Fruit fly (Drosophila melanogaster) whole organism, embryonic: ENCODE data around the gene CG34258.

Source experiments
- Ada2b ChIP-seq: fragments of 200-800 bp; sonication (Bioruptor generic); IDR thresholded peaks from 2 replicates; pipeline ENCODE4 v1.3.6; 2022; ENCODE audit warnings: missing biosample characterization, missing genetic modification characterization
- BtbVII ChIP-seq: fragments of 200-800 bp; sonication (Bioruptor generic); optimal IDR thresholded peaks from 3 replicates; lab custom pipeline; 2017; ENCODE audit warnings: missing biosample characterization, mild to moderate bottlenecking, missing genetic modification characterization
- CG10366 ChIP-seq: fragments of 200-800 bp; sonication (Bioruptor generic); IDR thresholded peaks from 2 replicates; pipeline ENCODE4 v1.3.6; 2022; ENCODE audit warnings: missing biosample characterization, missing genetic modification characterization
- CG10462 ChIP-seq: fragments of 200-800 bp; sonication (Bioruptor generic); optimal IDR thresholded peaks from 2 replicates; lab custom pipeline; 2016; ENCODE audit warnings: missing biosample characterization, missing genetic modification characterization
- CG12769 ChIP-seq: fragments of 200-800 bp; sonication (Bioruptor generic); optimal IDR thresholded peaks from 2 replicates; lab custom pipeline; 2019; ENCODE audit warnings: missing biosample characterization, mild to moderate bottlenecking, missing genetic modification characterization, moderate library complexity
- CG15514 ChIP-seq: fragments of 200-800 bp; sonication (Bioruptor generic); optimal IDR thresholded peaks from 3 replicates; lab custom pipeline; 2017; ENCODE audit warnings: missing biosample characterization, missing genetic modification characterization, mild to moderate bottlenecking, moderate library complexity, missing genetic modification reagents
- CG16813 ChIP-seq: fragments of 200-800 bp; sonication (Bioruptor generic); IDR thresholded peaks from 3 replicates; pipeline ENCODE4 v1.3.6; 2022; ENCODE audit warnings: missing biosample characterization, missing genetic modification characterization; ENCODE audit not compliant: partially characterized antibody
- CG16815 ChIP-seq: fragments of 200-800 bp; sonication (Bioruptor generic); optimal IDR thresholded peaks from 3 replicates; lab custom pipeline; 2017; ENCODE audit warnings: missing biosample characterization, mild to moderate bottlenecking, missing genetic modification characterization
- CG17385 ChIP-seq: fragments of 200-800 bp; sonication (Bioruptor generic); optimal IDR thresholded peaks from 3 replicates; lab custom pipeline; 2018; ENCODE audit warnings: missing biosample characterization, mild to moderate bottlenecking, missing genetic modification characterization
- CG18011 ChIP-seq: fragments of 200-800 bp; sonication (Bioruptor generic); optimal IDR thresholded peaks from 2 replicates; lab custom pipeline; 2017; ENCODE audit warnings: missing biosample characterization, missing genetic modification characterization, mild to moderate bottlenecking, moderate library complexity, missing genotype
- CG18619 ChIP-seq: fragments of 200-800 bp; sonication (Bioruptor generic); optimal IDR thresholded peaks from 3 replicates; lab custom pipeline; 2017; ENCODE audit warnings: missing biosample characterization, mild to moderate bottlenecking, missing genetic modification characterization
- CG2129 ChIP-seq: fragments of 200-800 bp; sonication (Bioruptor generic); IDR thresholded peaks from 2 replicates; pipeline ENCODE4 v1.3.6; 2022; ENCODE audit warnings: missing biosample characterization, missing genetic modification characterization; ENCODE audit not compliant: partially characterized antibody
- CG30403 ChIP-seq: fragments of 200-800 bp; sonication (Bioruptor generic); optimal IDR thresholded peaks from 3 replicates; lab custom pipeline; 2016; ENCODE audit warnings: missing biosample characterization, missing genetic modification characterization
- CG3281 ChIP-seq: fragments of 200-800 bp; sonication (Bioruptor generic); optimal IDR thresholded peaks from 3 replicates; lab custom pipeline; 2017; ENCODE audit warnings: missing biosample characterization, mild to moderate bottlenecking, missing genetic modification characterization
- CG34224 ChIP-seq: fragments of 200-800 bp; sonication (Bioruptor generic); IDR thresholded peaks from 3 replicates; pipeline ENCODE4 v1.3.6; 2022; ENCODE audit warnings: missing biosample characterization, missing genetic modification characterization; ENCODE audit not compliant: partially characterized antibody
- CG3838 ChIP-seq: fragments of 200-800 bp; sonication (Bioruptor generic); optimal IDR thresholded peaks from 3 replicates; lab custom pipeline; 2016; ENCODE audit warnings: missing biosample characterization, missing genetic modification characterization
- CG4707 ChIP-seq: fragments of 200-800 bp; sonication (Bioruptor generic); optimal IDR thresholded peaks from 2 replicates; lab custom pipeline; 2018; ENCODE audit warnings: missing biosample characterization, mild to moderate bottlenecking, missing genetic modification characterization, moderate library complexity
- CG8944 ChIP-seq: fragments of 200-800 bp; sonication (Bioruptor generic); optimal IDR thresholded peaks from 3 replicates; lab custom pipeline; 2016; ENCODE audit warnings: missing biosample characterization, missing genetic modification characterization
- CG9609 ChIP-seq: fragments of 200-800 bp; sonication (Bioruptor generic); optimal IDR thresholded peaks from 3 replicates; lab custom pipeline; 2016; ENCODE audit warnings: missing biosample characterization, missing genetic modification characterization
- CG9817 ChIP-seq: fragments of 200-800 bp; sonication (Bioruptor generic); optimal IDR thresholded peaks from 2 replicates; lab custom pipeline; 2018; ENCODE audit warnings: missing biosample characterization, mild to moderate bottlenecking, missing genetic modification characterization, moderate library complexity
- E2f1 ChIP-seq: fragments of 200-800 bp; sonication (Bioruptor generic); IDR thresholded peaks from 2 replicates; pipeline ENCODE4 v1.3.6; 2022; ENCODE audit warnings: missing biosample characterization, missing genetic modification characterization
- Ets97D ChIP-seq: fragments of 200-800 bp; sonication (Bioruptor generic); optimal IDR thresholded peaks from 3 replicates; lab custom pipeline; 2016; ENCODE audit warnings: missing biosample characterization, missing genetic modification characterization
- Fer1 ChIP-seq: fragments of 200-800 bp; sonication (Bioruptor generic); optimal IDR thresholded peaks from 2 replicates; lab custom pipeline; 2017; ENCODE audit warnings: missing biosample characterization, mild to moderate bottlenecking, missing genetic modification characterization
- GATAe ChIP-seq: fragments of 200-800 bp; sonication (Bioruptor generic); conservative IDR thresholded peaks from 2 replicates; pipeline ENCODE4 v1.3.6; 2022; ENCODE audit warnings: missing biosample characterization, missing genetic modification characterization
- Gsc ChIP-seq: fragments of 200-800 bp; sonication (Bioruptor generic); IDR thresholded peaks from 2 replicates; pipeline ENCODE4 v1.3.6; 2022; ENCODE audit warnings: missing biosample characterization, missing genetic modification characterization
- Mrtf ChIP-seq: fragments of 200-800 bp; sonication (Bioruptor generic); IDR thresholded peaks from 3 replicates; pipeline ENCODE4 v1.3.6; 2022; ENCODE audit warnings: missing biosample characterization, missing genetic modification characterization
- Ptx1 ChIP-seq: fragments of 200-800 bp; sonication (Bioruptor generic); IDR thresholded peaks from 2 replicates; pipeline ENCODE4 v1.3.6; 2022; ENCODE audit warnings: missing biosample characterization, missing genetic modification characterization
- Sin3A ChIP-seq: fragments of >200 bp; optimal IDR thresholded peaks from 2 replicates; lab custom pipeline; 2018
- Sry-β ChIP-seq: fragments of 200-800 bp; sonication (Bioruptor generic); optimal IDR thresholded peaks from 2 replicates; lab custom pipeline; 2018; ENCODE audit warnings: missing biosample characterization, mild to moderate bottlenecking, missing genetic modification characterization, moderate library complexity
- Taf1 ChIP-seq: fragments of 200-800 bp; sonication (Bioruptor generic); IDR thresholded peaks from 2 replicates; pipeline ENCODE4 v1.3.6; 2022; ENCODE audit warnings: missing biosample characterization, missing genetic modification characterization
- Trl ChIP-seq, 3 experiments: fragments of >200 bp in 2 of 3; fragments of 200-800 bp in 1 of 3; sonication (Bioruptor generic) in 1 of 3; optimal IDR thresholded peaks; 2 replicates in 1 of 3; 3 replicates in 2 of 3; lab custom pipeline; 2016 to 2017; ENCODE audit warnings: missing biosample characterization in 1 of 3, missing genetic modification characterization in 1 of 3
- Vsx1 ChIP-seq: fragments of 200-800 bp; sonication (Bioruptor generic); optimal IDR thresholded peaks from 2 replicates; lab custom pipeline; 2017; ENCODE audit warnings: missing biosample characterization, mild to moderate bottlenecking, missing genetic modification characterization, missing genetic modification reagents
- Xrp1 ChIP-seq: fragments of 200-800 bp; sonication (Bioruptor generic); IDR thresholded peaks from 2 replicates; pipeline ENCODE4 v1.3.6; 2022; ENCODE audit warnings: missing biosample characterization, missing genetic modification characterization
- amos ChIP-seq: fragments of 200-800 bp; sonication (Bioruptor generic); IDR thresholded peaks from 2 replicates; pipeline ENCODE4 v1.3.6; 2022; ENCODE audit warnings: missing biosample characterization, missing genetic modification characterization; ENCODE audit not compliant: partially characterized antibody
- bowl ChIP-seq: fragments of 200-800 bp; sonication (Bioruptor generic); IDR thresholded peaks from 2 replicates; pipeline ENCODE4 v1.3.6; 2022; ENCODE audit warnings: missing biosample characterization, missing genetic modification characterization
- chm ChIP-seq: fragments of 200-800 bp; sonication (Bioruptor generic); IDR thresholded peaks from 2 replicates; pipeline ENCODE4 v1.3.6; 2022; ENCODE audit warnings: missing biosample characterization, missing genetic modification characterization
- crol ChIP-seq: fragments of 200-800 bp; sonication (Bioruptor generic); IDR thresholded peaks from 2 replicates; pipeline ENCODE4 v1.3.6; 2022; ENCODE audit warnings: missing biosample characterization, missing genetic modification characterization
- fd64A ChIP-seq: fragments of 200-800 bp; sonication (Bioruptor generic); optimal IDR thresholded peaks from 3 replicates; lab custom pipeline; 2018; ENCODE audit warnings: missing biosample characterization, mild to moderate bottlenecking, missing genetic modification characterization
- fd96Cb ChIP-seq: fragments of 200-800 bp; sonication (Bioruptor generic); optimal IDR thresholded peaks from 2 replicates; lab custom pipeline; 2018; ENCODE audit warnings: missing biosample characterization, mild to moderate bottlenecking, missing genetic modification characterization, moderate library complexity
- gsb ChIP-seq: fragments of 200-800 bp; sonication (Bioruptor generic); IDR thresholded peaks from 2 replicates; pipeline ENCODE4 v1.3.6; 2022; ENCODE audit warnings: missing biosample characterization, missing genetic modification characterization
- ind ChIP-seq: fragments of 200-800 bp; sonication (Bioruptor generic); optimal IDR thresholded peaks from 3 replicates; lab custom pipeline; 2016; ENCODE audit warnings: missing biosample characterization, missing genetic modification characterization
- p53 ChIP-seq: fragments of 200-800 bp; sonication (Bioruptor generic); optimal IDR thresholded peaks from 2 replicates; lab custom pipeline; 2016; ENCODE audit warnings: missing biosample characterization, missing genetic modification characterization
- row ChIP-seq: fragments of 200-800 bp; sonication (Bioruptor generic); IDR thresholded peaks from 3 replicates; pipeline ENCODE4 v1.3.6; 2022; ENCODE audit warnings: missing biosample characterization, missing genetic modification characterization
- slp2 ChIP-seq: fragments of 200-800 bp; sonication (Bioruptor generic); optimal IDR thresholded peaks from 2 replicates; lab custom pipeline; 2016; ENCODE audit warnings: missing biosample characterization, missing genetic modification characterization
- stc ChIP-seq: fragments of 200-800 bp; sonication (Bioruptor generic); IDR thresholded peaks from 2 replicates; pipeline ENCODE4 v1.3.6; 2022; ENCODE audit warnings: missing biosample characterization, missing genetic modification characterization
- tll ChIP-seq, 2 experiments: fragments of 200-800 bp in 1 of 2; fragments of >200 bp in 1 of 2; sonication (Bioruptor generic) in 1 of 2; optimal IDR thresholded peaks; 2 replicates each; lab custom pipeline; 2017 to 2019; ENCODE audit warnings: missing biosample characterization in 2 of 2, missing genetic modification characterization in 2 of 2, mild to moderate bottlenecking in 1 of 2, moderate library complexity in 1 of 2
- unpg ChIP-seq: fragments of 200-800 bp; sonication (Bioruptor generic); optimal IDR thresholded peaks from 3 replicates; lab custom pipeline; 2018; ENCODE audit warnings: missing biosample characterization, mild to moderate bottlenecking, missing genetic modification characterization, moderate library complexity

The CG34258 gene

DNA sequence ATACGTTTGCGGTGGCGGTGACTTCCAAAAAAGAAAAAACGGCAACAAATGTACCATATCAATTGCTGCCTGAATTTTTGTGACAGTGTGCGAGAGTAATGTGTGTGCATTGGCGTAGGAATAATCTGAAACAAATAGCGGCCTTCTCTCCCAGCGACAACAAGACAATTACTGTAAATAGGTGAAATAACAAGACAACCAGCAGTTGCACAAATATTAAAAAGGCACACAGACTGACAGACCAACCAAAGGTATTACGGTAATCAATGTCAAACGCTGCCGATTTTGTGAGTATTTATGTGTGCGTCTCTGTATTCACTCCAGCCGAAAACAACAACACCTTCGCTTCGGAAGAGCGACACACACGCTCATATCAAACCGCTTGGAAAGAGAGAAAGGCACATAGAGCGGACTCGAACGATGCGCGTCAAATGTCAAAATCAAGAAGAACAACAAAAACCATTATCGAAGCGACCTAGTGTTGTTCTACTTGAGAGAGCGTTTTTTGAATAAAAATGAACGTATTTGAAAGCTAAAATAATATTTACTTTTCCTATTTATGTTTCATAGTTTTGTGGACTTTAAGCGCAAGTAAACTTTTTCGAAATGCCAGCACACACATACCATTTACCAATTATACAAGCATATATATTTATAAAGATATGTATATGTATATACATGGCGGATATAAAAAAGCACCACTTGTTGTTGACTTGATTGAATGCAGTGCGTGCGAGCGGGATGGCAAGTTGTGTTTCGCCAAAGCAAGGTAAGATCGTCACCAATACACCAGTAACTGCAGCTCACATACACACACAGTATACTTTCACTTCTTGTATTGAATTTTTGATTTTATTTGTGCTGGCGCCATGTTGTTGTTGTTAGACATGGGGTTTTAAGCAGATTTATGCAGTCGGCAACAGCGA, 44.7 kb downstream of the CG34258 start:
- peak; percentile 11 for TF ChIP-seq CG30403 (GFP tag; lab: Kevin White, UChicago)
- no peak for TF ChIP-seq slp2 (GFP tag; lab: Kevin White, UChicago)
- peak; percentile 25 for TF ChIP-seq ind (GFP tag; lab: Kevin White, UChicago)
- TF ChIP-seq amos (GFP tag; lab: Robert Waterston, UW): no peak
- peak; percentile 77 for TF ChIP-seq BtbVII
- peak; percentile 83 for TF ChIP-seq fd64A
- TF ChIP-seq CG3838 (GFP tag; lab: Kevin White, UChicago): peak; percentile 10
- TF ChIP-seq bowl: peak; percentile 17; the same call in 1 of the 2 replicates
- no peak for TF ChIP-seq row
- peak; percentile 84 for TF ChIP-seq chm
- TF ChIP-seq CG15514: peak; percentile 73
- TF ChIP-seq CG8944 (GFP tag; lab: Kevin White, UChicago): peak; percentile 53
- peak; percentile 36 for TF ChIP-seq CG10462
- peak; percentile 78 for TF ChIP-seq Fer1 (GFP tag; lab: Kevin White, UChicago)
- peak; percentile 78 for TF ChIP-seq Xrp1
- peak; percentile 44 for TF ChIP-seq fd96Cb (tag; lab: Kevin White, UChicago)
- peak; percentile 67 for TF ChIP-seq CG3281 (GFP tag; lab: Kevin White, UChicago)
- TF ChIP-seq Trl (optimal IDR thresholded peaks at IDR 0.05; lab: Kevin White, UChicago): peak; percentile 66 to 86
- TF ChIP-seq Trl (GFP tag; optimal IDR thresholded peaks at IDR 0.05; lab: Kevin White, UChicago): peak; percentile 77
- TF ChIP-seq Gsc (GFP tag; lab: Robert Waterston, UW): no peak
- TF ChIP-seq CG16813 (GFP tag; lab: Robert Waterston, UW): no peak
- peak; percentile 21; the same call in 1 of the 2 replicates for TF ChIP-seq Ada2b
- TF ChIP-seq tll (GFP tag; optimal IDR thresholded peaks at IDR 0.05; lab: Kevin White, UChicago): peak in 1 of 2 experiments; percentile 61
- TF ChIP-seq Vsx1 (GFP tag; lab: Kevin White, UChicago): peak; percentile 86
- TF ChIP-seq CG18011 (GFP tag; lab: Kevin White, UChicago): peak; percentile 33
- TF ChIP-seq Sin3A (lab: Kevin White, UChicago): no peak
- TF ChIP-seq CG4707 (GFP tag; lab: Kevin White, UChicago): peak; percentile 67
- TF ChIP-seq CG9817 (tag; lab: Kevin White, UChicago): peak; percentile 42
- TF ChIP-seq unpg (GFP tag; lab: Kevin White, UChicago): peak; percentile 67
- no peak for TF ChIP-seq CG2129
- TF ChIP-seq Ptx1 (GFP tag; lab: Robert Waterston, UW): no peak
- peak; percentile 41; the same call in 1 of the 2 replicates for TF ChIP-seq gsb (GFP tag; lab: Robert Waterston, UW)
- peak; percentile 49; the same call in 1 of the 3 replicates for TF ChIP-seq Mrtf (GFP tag; lab: Robert Waterston, UW)
- TF ChIP-seq Ets97D: no peak
- peak; percentile 58 for TF ChIP-seq CG18619
- TF ChIP-seq CG12769 (tag; lab: Kevin White, UChicago): peak; percentile 69
- no peak for TF ChIP-seq Taf1 (GFP tag; lab: Robert Waterston, UW)
- TF ChIP-seq CG17385 (GFP tag; lab: Kevin White, UChicago): peak; percentile 37
- no peak for TF ChIP-seq Sry-β (GFP tag; lab: Kevin White, UChicago)
- no peak for TF ChIP-seq crol
- TF ChIP-seq CG16815 (GFP tag; lab: Kevin White, UChicago): no peak
- peak; percentile 66 for TF ChIP-seq stc (GFP tag; lab: Robert Waterston, UW)
- no peak; the same call in 2 of the 3 replicates for TF ChIP-seq CG34224
- 0 out of 2 replicates have a peak, but pooled peaks have one; percentile 8 for TF ChIP-seq GATAe (GFP tag; lab: Robert Waterston, UW)
- peak; percentile 57; the same call in 1 of the 2 replicates for TF ChIP-seq E2f1 (GFP tag; lab: Robert Waterston, UW)
- TF ChIP-seq p53: peak; percentile 33
- peak; percentile 18; the same call in 1 of the 2 replicates for TF ChIP-seq CG10366 (GFP tag; lab: Robert Waterston, UW)
- no peak for TF ChIP-seq CG9609 (GFP tag; lab: Kevin White, UChicago)
